Worm (Caenorhabditis elegans) whole organism, L1 larva: ENCODE data around the gene T28A11.16.

Source experiments
- aha-1 ChIP-seq: fragments of 150-350 bp; optimal IDR thresholded peaks from 2 replicates; lab custom pipeline; 2014; ENCODE audit warnings: missing biosample characterization, missing genetic modification characterization
- alr-1 ChIP-seq: fragments of 200-800 bp; sonication (Bioruptor generic); optimal IDR thresholded peaks from 2 replicates; lab custom pipeline; 2018; ENCODE audit warnings: borderline replicate concordance, mild to moderate bottlenecking, missing genetic modification characterization, missing compliant biosample characterization
- ama-1 ChIP-seq: fragments of 150-350 bp; optimal IDR thresholded peaks from 2 replicates; lab custom pipeline; 2014
- ceh-63 ChIP-seq: fragments of 200-800 bp; sonication (Bioruptor generic); optimal IDR thresholded peaks from 2 replicates; lab custom pipeline; 2018; ENCODE audit warnings: mild to moderate bottlenecking, missing genetic modification characterization, missing compliant biosample characterization
- ceh-8 ChIP-seq: fragments of 200-800 bp; sonication (Bioruptor generic); optimal IDR thresholded peaks from 2 replicates; lab custom pipeline; 2018; ENCODE audit warnings: mild to moderate bottlenecking, missing genetic modification characterization, moderate library complexity, missing compliant biosample characterization
- ceh-90 ChIP-seq: sonication (generic microtip); optimal IDR thresholded peaks from 2 replicates; lab custom pipeline; 2016; ENCODE audit warnings: missing genetic modification characterization, missing compliant biosample characterization
- ces-1 ChIP-seq: fragments of 150-350 bp; optimal IDR thresholded peaks from 2 replicates; lab custom pipeline; 2014; ENCODE audit warnings: missing biosample characterization, missing genetic modification reagents, missing genetic modification characterization
- dpl-1 ChIP-seq, 3 experiments: fragments of 150-350 bp in 2 of 3; sonication (generic microtip) in 1 of 3; optimal IDR thresholded peaks; 2 replicates each; lab custom pipeline; 2014 to 2017; ENCODE audit warnings: missing biosample characterization in 3 of 3, missing genetic modification characterization in 3 of 3, missing genetic modification reagents in 3 of 3
- dsc-1 ChIP-seq: sonication (generic microtip); optimal IDR thresholded peaks from 2 replicates; lab custom pipeline; 2016; ENCODE audit warnings: mild to moderate bottlenecking, missing genetic modification characterization, missing compliant biosample characterization
- efl-1 ChIP-seq, 4 experiments: fragments of 150-350 bp; optimal IDR thresholded peaks in 3 of 4; peaks in 1 of 4; 1 replicate in 1 of 4; 2 replicates in 3 of 4; lab custom pipeline; 2014; ENCODE audit warnings: missing biosample characterization in 2 of 4, missing genetic modification characterization in 2 of 4, missing genetic modification reagents in 2 of 4
- elt-2 ChIP-seq: sonication (generic microtip); optimal IDR thresholded peaks from 2 replicates; lab custom pipeline; 2016; ENCODE audit warnings: missing genetic modification characterization, mild to moderate bottlenecking, inconsistent platforms, missing compliant biosample characterization, missing genetic modification reagents
- ets-5 ChIP-seq: fragments of 200-800 bp; sonication (Bioruptor generic); IDR thresholded peaks from 2 replicates; pipeline ENCODE4 v1.3.6; 2022; ENCODE audit warnings: missing genetic modification characterization, missing compliant biosample characterization
- grh-1 ChIP-seq: fragments of 200-800 bp; sonication (Bioruptor generic); IDR thresholded peaks from 2 replicates; pipeline ENCODE4 v1.3.6; 2022; ENCODE audit warnings: missing genetic modification reagents, missing genetic modification characterization, missing compliant biosample characterization
- hlh-4 ChIP-seq: sonication (generic microtip); optimal IDR thresholded peaks from 2 replicates; lab custom pipeline; 2016; ENCODE audit warnings: mild to moderate bottlenecking, missing genetic modification characterization, missing compliant biosample characterization
- hpl-2 ChIP-seq: fragments of 150-350 bp; optimal IDR thresholded peaks from 2 replicates; lab custom pipeline; 2014; ENCODE audit warnings: missing biosample characterization, missing genetic modification reagents, missing genetic modification characterization
- irx-1 ChIP-seq: sonication (generic microtip); optimal IDR thresholded peaks from 2 replicates; lab custom pipeline; 2016; ENCODE audit warnings: missing genetic modification characterization, missing compliant biosample characterization
- jun-1 ChIP-seq: fragments of 150-350 bp; optimal IDR thresholded peaks from 2 replicates; lab custom pipeline; 2014; ENCODE audit warnings: missing biosample characterization, missing genetic modification reagents, missing genetic modification characterization
- lin-39 ChIP-seq: fragments of 150-350 bp; optimal IDR thresholded peaks from 2 replicates; lab custom pipeline; 2014; ENCODE audit warnings: missing biosample characterization, missing genetic modification reagents, missing genetic modification characterization
- mab-9 ChIP-seq: fragments of 200-800 bp; sonication (Bioruptor generic); IDR thresholded peaks from 2 replicates; pipeline ENCODE4 v1.3.6; 2022; ENCODE audit warnings: missing genetic modification reagents, missing genetic modification characterization, missing compliant biosample characterization
- mdl-1 ChIP-seq, 2 experiments: fragments of 150-350 bp; optimal IDR thresholded peaks; 2 replicates each; lab custom pipeline; 2014 to 2017; ENCODE audit warnings: missing biosample characterization in 2 of 2, missing genetic modification characterization in 2 of 2, inconsistent platforms in 1 of 2
- mef-2 ChIP-seq: fragments of 150-350 bp; optimal IDR thresholded peaks from 2 replicates; lab custom pipeline; 2014; ENCODE audit warnings: missing biosample characterization, missing genetic modification characterization
- nhr-237 ChIP-seq: fragments of 150-350 bp; optimal IDR thresholded peaks from 2 replicates; lab custom pipeline; 2014; ENCODE audit warnings: missing biosample characterization, missing genetic modification characterization
- nhr-85 ChIP-seq: sonication (generic microtip); peaks from one replicate; lab custom pipeline; 2016; ENCODE audit warnings: missing genetic modification characterization, inconsistent platforms, missing compliant biosample characterization
- nhr-90 ChIP-seq: sonication (generic microtip); optimal IDR thresholded peaks from 2 replicates; lab custom pipeline; 2016; ENCODE audit warnings: mild to moderate bottlenecking, missing genetic modification characterization, missing compliant biosample characterization; ENCODE audit not compliant: poor library complexity
- sox-4 ChIP-seq: sonication (generic microtip); optimal IDR thresholded peaks from 2 replicates; lab custom pipeline; 2016; ENCODE audit warnings: missing genetic modification characterization, missing compliant biosample characterization
- sup-37 ChIP-seq: fragments of 200-800 bp; sonication (Bioruptor generic); optimal IDR thresholded peaks from 2 replicates; lab custom pipeline; 2018; ENCODE audit warnings: mild to moderate bottlenecking, missing genetic modification characterization, missing compliant biosample characterization
- unc-130 ChIP-seq: fragments of 150-350 bp; optimal IDR thresholded peaks from 2 replicates; lab custom pipeline; 2017; ENCODE audit warnings: missing biosample characterization, missing genetic modification characterization, inconsistent platforms
- unc-98 ChIP-seq: fragments of 200-800 bp; sonication (Bioruptor generic); IDR thresholded peaks from 2 replicates; pipeline ENCODE4 v1.3.6; 2022; ENCODE audit warnings: missing genetic modification characterization, missing compliant biosample characterization
- vab-15 ChIP-seq: sonication (generic microtip); optimal IDR thresholded peaks from 2 replicates; lab custom pipeline; 2017; ENCODE audit warnings: missing genotype, mild to moderate bottlenecking, missing genetic modification characterization, missing compliant biosample characterization
- xbp-1 ChIP-seq: sonication (generic microtip); optimal IDR thresholded peaks from 2 replicates; lab custom pipeline; 2016; ENCODE audit warnings: missing genetic modification characterization, missing compliant biosample characterization
- ztf-11 ChIP-seq, 2 experiments: sonication (generic microtip); optimal IDR thresholded peaks; 2 replicates each; lab custom pipeline; 2016 to 2017; ENCODE audit warnings: missing genetic modification characterization in 2 of 2, missing biosample characterization in 1 of 2, missing compliant biosample characterization in 1 of 2
- ztf-4 ChIP-seq: fragments of 150-350 bp; optimal IDR thresholded peaks from 2 replicates; lab custom pipeline; 2014; ENCODE audit warnings: missing biosample characterization, missing genetic modification characterization

T28A11.16 gene

ce11 chrV:3244703-3245102 lies 14.3 kb downstream of the T28A11.16 start, which contains the start of gene srj-7:
srj-7 (plus strand) TSS chrV:3245003.
- TF ChIP-seq sup-37 (GFP tag; lab: Kevin White, UChicago) (no peak), efl-1 (optimal IDR thresholded peaks at IDR 0.05; lab: Kevin White, UChicago) (no peak), efl-1 (GFP tag; optimal IDR thresholded peaks at IDR 0.05 in 1 of 2; lab: Kevin White, UChicago) (peak in 1 of 2 experiments; percentile 55)

- no peak for TF ChIP-seq dpl-1 (GFP tag; optimal IDR thresholded peaks at IDR 0.05; lab: Kevin White, UChicago)
- no peak for TF ChIP-seq mdl-1 (tag; optimal IDR thresholded peaks at IDR 0.05; lab: Kevin White, UChicago)
- TF ChIP-seq irx-1 (tag; lab: Kevin White, UChicago) = no peak
- no peak for TF ChIP-seq unc-130
- TF ChIP-seq xbp-1 (tag; lab: Kevin White, UChicago) = no peak
- no peak for TF ChIP-seq efl-1 (optimal IDR thresholded peaks at IDR 0.05; lab: Kevin White, UChicago)
- TF ChIP-seq efl-1 (GFP tag; optimal IDR thresholded peaks at IDR 0.05 in 1 of 2; lab: Kevin White, UChicago) = no peak
- TF ChIP-seq ceh-8 (GFP tag; lab: Kevin White, UChicago) = no peak
- TF ChIP-seq, all 84 proteins: peak for 0
Measured at ce11 chrV:3242984-3243383, 16.0 kb downstream of the T28A11.16 start, which contains the start of gene gst-23. gst-23 (plus strand) TSS chrV:3243284.

- TF ChIP-seq unc-130 (no peak), vab-15 (no peak), elt-2 (tag; lab: Kevin White, UChicago) (no peak), aha-1 (tag; lab: Kevin White, UChicago) (no peak), lin-39 (tag; lab: Kevin White, UChicago) (no peak), irx-1 (tag; lab: Kevin White, UChicago) (no peak)
Measured at ce11 chrV:3241175-3241574, 17.8 kb downstream of the T28A11.16 start, which contains the start of gene srj-11. srj-11 (plus strand) TSS chrV:3241424.

- TF ChIP-seq ceh-63 (no peak), alr-1 (tag; lab: Kevin White, UChicago) (no peak), sup-37 (GFP tag; lab: Kevin White, UChicago) (no peak), unc-98 (no peak), ets-5 (GFP tag; lab: Robert Waterston, UW) (no peak)
Measured at ce11 chrV:3236610-3237009, 22.4 kb downstream of the T28A11.16 start, which contains the start of the genes K08D9.9 and str-16. K08D9.9 (minus strand) TSS chrV:3236710. str-16 (plus strand) TSS chrV:3236875.

ce11 chrV:3234887-3235286 lies 24.1 kb downstream of the T28A11.16 start, which contains the start of gene K08D9.6:
K08D9.6 (minus strand) TSS chrV:3234987.
- TF ChIP-seq aha-1 (tag; lab: Kevin White, UChicago) = no peak
- TF ChIP-seq, all 84 proteins: peak for 0

- no peak for TF ChIP-seq hlh-4 (tag; lab: Kevin White, UChicago)
- TF ChIP-seq ceh-63 = no peak
- TF ChIP-seq grh-1 (GFP tag; lab: Robert Waterston, UW) = no peak
- TF ChIP-seq sox-4 (tag; lab: Kevin White, UChicago) = no peak
- no peak for TF ChIP-seq dsc-1 (tag; lab: Kevin White, UChicago)
- TF ChIP-seq ceh-90 = no peak
- TF ChIP-seq nhr-85 (tag; lab: Kevin White, UChicago) = no peak
- no peak for TF ChIP-seq ceh-8 (GFP tag; lab: Kevin White, UChicago)
- TF ChIP-seq ama-1 (lab: Kevin White, UChicago) = no peak
- TF ChIP-seq nhr-90 (tag; lab: Kevin White, UChicago) = no peak
- TF ChIP-seq ces-1 (GFP tag; lab: Kevin White, UChicago) = no peak
- no peak for TF ChIP-seq elt-2 (tag; lab: Kevin White, UChicago)
- TF ChIP-seq mab-9 = no peak
- TF ChIP-seq aha-1 (tag; lab: Kevin White, UChicago) = no peak
- no peak for TF ChIP-seq ztf-4
- TF ChIP-seq mef-2 (tag; lab: Kevin White, UChicago) = no peak
- TF ChIP-seq hpl-2 (GFP tag; lab: Kevin White, UChicago) = no peak
- TF ChIP-seq ztf-11 (tag; optimal IDR thresholded peaks at IDR 0.05; lab: Kevin White, UChicago) = no peak
- no peak for TF ChIP-seq nhr-237
- no peak for TF ChIP-seq jun-1 (tag; lab: Kevin White, UChicago)
Measured at ce11 chrV:3230597-3230996, 28.4 kb downstream of the T28A11.16 start, which contains the start of gene K08D9.10. K08D9.10 (plus strand) TSS chrV:3230897.
